Fruit fly (Drosophila melanogaster): Measurements from ENCODE around the gene trbd.

DNA sequence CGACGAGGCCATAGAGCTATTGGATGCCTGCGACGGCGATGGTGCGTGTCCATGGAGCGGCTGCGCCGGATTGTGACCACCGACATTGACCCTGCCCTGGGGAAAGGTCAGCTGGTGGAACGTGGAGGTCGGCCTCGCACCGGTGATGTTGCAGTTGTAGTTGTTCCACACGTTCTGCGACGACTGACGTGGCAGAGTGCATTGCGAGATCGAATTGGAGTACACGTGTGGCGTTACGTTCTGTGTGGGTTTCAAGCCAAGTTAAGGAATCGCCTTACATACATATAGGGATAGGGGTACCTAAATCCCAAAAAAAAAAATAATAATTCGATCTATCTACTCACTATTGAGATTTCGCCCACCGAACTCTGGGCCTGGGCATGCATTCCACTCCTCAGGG is 24.3 kb upstream of the trbd start:
- TF ChIP-seq Myc (optimal IDR thresholded peaks at IDR 0.05) (no peak), psq (GFP tag; optimal IDR thresholded peaks at IDR 0.05) (no peak), rgr (GFP tag; optimal IDR thresholded peaks at IDR 0.05) (no peak), CG32264 (GFP tag; optimal IDR thresholded peaks at IDR 0.05) (no peak), dl (GFP tag; optimal IDR thresholded peaks at IDR 0.05; ENCODE audit: insufficient read depth in 1 of 2, partially characterized antibody in 2 of 2) (no peak), h (GFP tag; optimal IDR thresholded peaks at IDR 0.05) (no peak), Mio (GFP tag; optimal IDR thresholded peaks at IDR 0.05) (no peak), ey (GFP tag; optimal IDR thresholded peaks at IDR 0.05) (no peak), OdsH (GFP tag; optimal IDR thresholded peaks at IDR 0.05) (no peak), woc (GFP tag; optimal IDR thresholded peaks at IDR 0.05) (no peak), GATAd (GFP tag; optimal IDR thresholded peaks at IDR 0.05) (no peak)

All from whole organism, wandering third instar larva.